Worm (Caenorhabditis elegans): ENCODE measurements around the gene tbck-1.
"Not testable (repeated sequence)": the region's sequence is repeated elsewhere in the genome, so short reads cannot be mapped to it uniquely, and the experiment has no call there.

Gene tbck-1

ce11 chrII:4856113-4856512, 27.8 kb downstream of the tbck-1 start:
- TF ChIP-seq W03F9.2 (tag; optimal IDR thresholded peaks at IDR 0.05), result peak; percentile 5
- no peak for TF ChIP-seq dao-5 (tag; optimal IDR thresholded peaks at IDR 0.05)
- no peak for TF ChIP-seq him-1 (tag; optimal IDR thresholded peaks at IDR 0.05)

DNA sequence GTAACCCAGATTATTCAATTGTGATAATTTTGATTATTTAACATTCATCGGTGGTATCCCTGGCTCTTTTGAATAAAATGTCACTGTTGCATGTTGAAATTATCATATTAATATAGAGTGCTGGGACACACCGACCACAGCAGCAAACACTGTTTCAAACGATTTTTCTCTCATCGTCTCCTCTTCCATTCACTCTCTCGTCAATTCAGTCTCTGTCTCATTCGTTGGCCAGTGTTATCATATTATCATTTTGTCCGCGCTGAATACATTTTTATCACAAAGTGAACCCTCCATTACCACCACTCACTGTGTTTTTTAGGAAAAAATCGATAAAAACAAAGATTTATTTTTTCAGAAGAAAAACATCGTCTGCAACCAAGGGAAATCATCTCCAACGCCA, 28.7 kb downstream of the tbck-1 start:
- TF ChIP-seq him-1 (tag; optimal IDR thresholded peaks at IDR 0.05) (no peak), dao-5 (tag; optimal IDR thresholded peaks at IDR 0.05) (no peak), W03F9.2 (tag; optimal IDR thresholded peaks at IDR 0.05) (no peak)

ce11 chrII:4857873-4858364, 29.6 kb downstream of the tbck-1 start, which contains the start of gene F11G11.5:
TSS of gene F11G11.5 (plus strand) at chrII:4857923.
- TF ChIP-seq him-1 (tag; optimal IDR thresholded peaks at IDR 0.05), result no peak
- no peak for TF ChIP-seq W03F9.2 (tag; optimal IDR thresholded peaks at IDR 0.05)
- TF ChIP-seq dao-5 (tag; optimal IDR thresholded peaks at IDR 0.05), result no peak

DNA sequence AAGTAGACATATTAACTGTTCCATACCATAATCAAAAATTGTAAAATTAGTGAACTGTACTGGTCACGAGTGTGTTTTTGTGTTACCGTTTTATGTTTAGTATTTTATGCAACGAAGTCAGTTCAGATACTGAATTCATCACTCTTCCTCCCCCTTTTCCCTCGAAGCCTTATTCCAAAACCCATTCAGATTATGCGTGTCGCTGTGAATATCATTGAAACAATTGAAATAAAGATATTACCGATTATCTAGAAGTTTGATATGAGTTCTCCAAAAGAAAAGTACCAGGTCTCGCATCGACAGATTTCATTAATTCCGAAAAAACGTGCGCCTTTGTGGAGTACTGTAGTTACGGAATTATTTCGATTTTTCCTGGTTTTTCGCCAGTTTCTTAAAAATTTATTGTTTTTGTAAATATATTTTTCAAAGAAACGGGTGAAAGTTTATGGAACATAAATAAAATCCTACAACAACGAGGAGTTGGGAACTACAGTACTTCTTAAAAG, 30.6 kb downstream of the tbck-1 start:
- TF ChIP-seq W03F9.2 (tag; optimal IDR thresholded peaks at IDR 0.05) (no peak), dao-5 (tag; optimal IDR thresholded peaks at IDR 0.05) (no peak), him-1 (tag; optimal IDR thresholded peaks at IDR 0.05) (no peak)

ce11 chrII:4860260-4860659, 31.9 kb downstream of the tbck-1 start, which contains the start of the genes nspd-5 and F11G11.4:
TSS of gene nspd-5 (minus strand) at chrII:4860360.
TSS of gene F11G11.4 (plus strand) at chrII:4860594.
- TF ChIP-seq W03F9.2, dao-5, him-1 (tag; optimal IDR thresholded peaks at IDR 0.05): not testable (repeated sequence)

DNA sequence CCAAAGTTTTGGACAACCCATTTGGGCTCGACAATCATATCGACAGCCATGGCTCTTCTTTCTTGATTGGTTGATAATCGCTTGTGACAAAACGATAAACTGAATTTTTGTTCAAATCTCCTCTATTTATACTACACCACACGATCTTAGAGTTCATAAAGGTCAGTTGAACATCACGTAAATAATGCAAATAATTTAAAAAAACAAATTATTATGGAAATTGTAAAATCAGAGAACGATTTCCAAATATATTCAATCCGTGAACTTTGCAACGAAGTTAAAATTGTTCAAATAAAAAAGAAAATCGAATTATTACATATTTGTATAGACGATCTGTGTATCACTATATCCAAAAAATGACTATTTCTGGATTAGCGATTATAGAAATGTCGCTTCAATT, 35.0 kb downstream of the tbck-1 start, which contains the start of the genes mpst-4 and F11G11.14:
mpst-4 (minus strand) TSS at position 101 of the 400 bp plus-strand sequence.
F11G11.14 (plus strand) TSS at position 325 of the 400 bp plus-strand sequence.
- TF ChIP-seq dao-5 (tag; optimal IDR thresholded peaks at IDR 0.05) (no peak), him-1 (tag; optimal IDR thresholded peaks at IDR 0.05) (no peak), W03F9.2 (tag; optimal IDR thresholded peaks at IDR 0.05) (no peak)

ce11 chrII:4866045-4866444, 37.7 kb downstream of the tbck-1 start:
- TF ChIP-seq dao-5 (tag; optimal IDR thresholded peaks at IDR 0.05) (no peak), W03F9.2 (tag; optimal IDR thresholded peaks at IDR 0.05) (no peak), him-1 (tag; optimal IDR thresholded peaks at IDR 0.05) (no peak)

DNA sequence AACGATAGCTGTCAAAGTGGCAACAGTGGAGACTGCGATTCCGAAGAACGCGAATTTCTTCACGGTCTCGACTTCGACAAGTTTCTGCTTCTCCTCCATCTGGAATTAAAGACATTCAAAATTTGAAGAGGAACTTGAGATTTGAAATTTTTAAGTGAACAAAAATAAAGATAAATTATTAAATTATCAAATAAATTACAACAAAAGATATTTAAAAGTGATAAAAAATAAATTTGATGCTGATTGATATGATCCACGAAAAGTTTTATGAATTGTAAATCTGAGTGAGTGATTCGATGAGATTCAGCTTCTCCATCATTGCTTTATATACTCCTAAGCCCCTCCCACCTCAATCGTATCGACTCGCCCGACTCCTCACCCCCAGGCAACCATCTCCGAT, 39.1 kb downstream of the tbck-1 start, which contains the start of gene col-17:
col-17 (minus strand) TSS at position 101 of the 400 bp plus-strand sequence.
- TF ChIP-seq him-1 (tag; optimal IDR thresholded peaks at IDR 0.05) (no peak), W03F9.2 (tag; optimal IDR thresholded peaks at IDR 0.05) (no peak), dao-5 (tag; optimal IDR thresholded peaks at IDR 0.05) (no peak)

- TF ChIP-seq W03F9.2 (tag; optimal IDR thresholded peaks at IDR 0.05) (no peak), dao-5 (tag; optimal IDR thresholded peaks at IDR 0.05) (no peak), him-1 (tag; optimal IDR thresholded peaks at IDR 0.05) (no peak)
Measured at ce11 chrII:4869793-4870343, 41.5 kb downstream of the tbck-1 start.

- TF ChIP-seq W03F9.2 (tag; optimal IDR thresholded peaks at IDR 0.05), result no peak
- no peak for TF ChIP-seq dao-5 (tag; optimal IDR thresholded peaks at IDR 0.05)
- TF ChIP-seq him-1 (tag; optimal IDR thresholded peaks at IDR 0.05), result no peak
Measured at ce11 chrII:4870691-4871090, 42.3 kb downstream of the tbck-1 start, which contains the start of gene col-20. TSS of gene col-20 (minus strand) at chrII:4870791.

ce11 chrII:4871834-4872233, 43.5 kb downstream of the tbck-1 start:
- no peak for TF ChIP-seq dao-5 (tag; optimal IDR thresholded peaks at IDR 0.05)

DNA sequence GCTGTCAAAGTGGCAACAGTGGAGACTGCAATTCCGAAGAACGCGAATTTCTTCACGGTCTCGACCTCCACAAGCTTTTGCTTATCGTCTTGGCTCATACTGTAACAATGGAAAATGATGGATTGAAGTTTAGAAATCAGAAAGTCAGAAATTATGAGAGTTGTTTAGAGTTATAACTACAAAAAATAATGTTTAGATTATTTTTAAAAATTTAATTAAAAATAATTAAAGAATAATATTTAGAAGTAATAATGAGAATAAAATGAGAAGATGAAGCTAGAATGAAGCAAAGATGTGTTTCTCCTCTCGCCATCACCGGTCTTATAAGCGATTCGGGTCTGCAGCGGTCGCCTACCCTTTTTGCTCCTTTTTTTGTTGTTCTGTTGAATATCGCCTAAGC, 44.7 kb downstream of the tbck-1 start, which contains the start of gene col-73:
col-73 (minus strand) TSS at position 101 of the 400 bp plus-strand sequence.
- TF ChIP-seq W03F9.2 (tag; optimal IDR thresholded peaks at IDR 0.05), result no peak
- no peak for TF ChIP-seq dao-5 (tag; optimal IDR thresholded peaks at IDR 0.05)
- TF ChIP-seq him-1 (tag; optimal IDR thresholded peaks at IDR 0.05), result no peak

ce11 chrII:4874335-4874861, 46.0 kb downstream of the tbck-1 start, which contains the start of gene F11G11.15:
TSS of gene F11G11.15 (plus strand) at chrII:4874845.
- no peak for TF ChIP-seq him-1 (tag; optimal IDR thresholded peaks at IDR 0.05)
- TF ChIP-seq dao-5 (tag; optimal IDR thresholded peaks at IDR 0.05), result no peak
- TF ChIP-seq W03F9.2 (tag; optimal IDR thresholded peaks at IDR 0.05), result no peak

DNA sequence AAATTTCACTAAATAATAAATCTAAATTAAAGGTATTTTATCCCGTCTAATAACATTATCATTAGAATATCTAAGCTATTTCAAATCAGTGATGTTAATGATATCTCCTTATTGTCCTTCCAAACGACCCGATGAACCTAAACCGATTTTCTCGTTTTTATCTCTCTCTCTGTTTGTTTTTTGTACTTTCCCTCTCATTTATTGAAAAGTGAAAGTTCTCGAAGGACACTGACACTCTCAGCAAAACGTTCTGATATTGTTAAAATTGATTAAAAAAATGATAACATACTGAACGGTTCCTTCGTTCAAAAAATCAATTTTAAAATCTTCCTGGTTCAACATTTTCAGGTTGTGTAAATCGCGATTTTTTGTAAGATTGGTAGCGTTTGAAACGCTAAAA, 47.7 kb downstream of the tbck-1 start, which contains the start of gene F11G11.13:
F11G11.13 (minus strand) TSS at position 89 of the 400 bp plus-strand sequence.
- TF ChIP-seq dao-5 (tag; optimal IDR thresholded peaks at IDR 0.05), result no peak
- TF ChIP-seq W03F9.2 (tag; optimal IDR thresholded peaks at IDR 0.05), result no peak
- TF ChIP-seq him-1 (tag; optimal IDR thresholded peaks at IDR 0.05), result no peak
